Worm (Caenorhabditis elegans) whole organism, L4/young adult: ENCODE measurements around the gene F19H6.6.

Source experiments
- W03F9.2 ChIP-seq: fragments of 150-350 bp; optimal IDR thresholded peaks from 2 replicates; lab custom pipeline; 2014; ENCODE audit warnings: missing biosample characterization, missing genetic modification characterization
- dao-5 ChIP-seq: sonication (generic microtip); optimal IDR thresholded peaks from 2 replicates; lab custom pipeline; 2016; ENCODE audit warnings: missing genotype, missing genetic modification characterization, moderate library complexity, missing compliant biosample characterization
- him-1 ChIP-seq: sonication (generic microtip); optimal IDR thresholded peaks from 2 replicates; lab custom pipeline; 2016; ENCODE audit warnings: missing genotype, missing genetic modification reagents, missing genetic modification characterization, missing compliant biosample characterization

The F19H6.6 gene

DNA sequence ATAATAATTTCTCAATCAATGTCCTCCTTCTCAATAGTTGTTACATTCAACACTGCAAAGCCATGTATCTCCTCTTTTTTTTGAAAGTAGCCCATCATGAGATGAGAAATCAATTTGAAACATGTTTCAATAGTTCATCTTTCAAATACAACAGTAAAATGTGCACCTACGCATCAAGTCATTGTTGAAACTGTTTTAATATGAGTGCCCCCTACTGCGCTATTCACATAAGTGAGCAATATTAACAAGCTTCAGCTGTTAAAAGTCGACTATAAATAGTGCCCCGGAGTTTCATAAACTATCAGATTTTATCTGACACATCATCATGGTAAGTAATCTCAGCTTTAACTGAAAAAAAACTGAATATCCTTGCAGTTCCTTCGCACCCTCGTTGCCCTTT lies at the start of gene F19H6.6, which contains the start of gene nspc-15:
Gene F19H6.6, plus strand, starts transcription at position 384 of the 400 bp plus-strand sequence.
Gene nspc-15, plus strand, starts transcription at position 301 of the 400 bp plus-strand sequence.
- TF ChIP-seq dao-5 (tag; lab: Kevin White, UChicago) (no peak), him-1 (tag; lab: Kevin White, UChicago) (no peak)

DNA sequence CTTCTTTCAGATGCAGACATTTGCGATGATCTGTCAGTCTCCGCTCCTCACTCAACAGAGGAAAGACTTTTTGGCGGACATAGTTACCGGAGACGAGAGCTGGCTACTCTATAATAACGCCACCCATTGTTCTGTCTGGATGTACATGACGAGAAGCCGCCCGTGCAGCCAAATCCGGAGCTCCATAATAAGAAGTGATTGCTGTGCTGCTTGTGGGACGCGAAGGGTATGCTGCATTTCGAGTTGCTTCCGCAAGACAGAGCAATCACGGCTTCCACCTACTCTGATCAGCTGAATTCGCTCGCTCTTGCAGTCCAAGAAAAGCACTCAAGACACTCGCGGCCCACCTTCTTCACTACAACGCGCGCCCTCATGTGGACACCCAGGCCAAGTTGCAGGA lies 46.8 kb upstream of the F19H6.6 start:
- TF ChIP-seq W03F9.2 (no peak), dao-5 (tag; lab: Kevin White, UChicago) (no peak), him-1 (tag; lab: Kevin White, UChicago) (no peak)

DNA sequence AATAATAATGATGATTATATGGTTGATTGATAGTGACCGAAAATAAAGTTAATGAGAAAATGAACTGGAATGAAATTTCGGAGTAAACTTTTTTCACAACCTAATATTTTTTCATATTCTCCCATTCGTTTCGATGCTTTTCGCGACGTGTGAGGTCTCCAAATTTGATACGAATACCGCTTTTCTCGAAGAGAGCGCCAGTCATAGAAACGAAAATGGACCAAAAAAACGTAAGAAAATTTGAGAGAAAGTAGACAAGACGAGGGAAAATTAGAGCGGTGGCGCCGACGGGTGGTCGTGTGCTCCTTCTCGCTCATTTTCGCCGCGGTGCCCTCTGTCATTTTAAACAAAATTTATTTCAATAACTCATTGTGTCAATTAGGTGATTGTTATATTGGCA lies 46.2 kb upstream of the F19H6.6 start:
- TF ChIP-seq dao-5 (tag; lab: Kevin White, UChicago), result no peak
- TF ChIP-seq W03F9.2, result no peak
- TF ChIP-seq him-1 (tag; lab: Kevin White, UChicago), result no peak

DNA sequence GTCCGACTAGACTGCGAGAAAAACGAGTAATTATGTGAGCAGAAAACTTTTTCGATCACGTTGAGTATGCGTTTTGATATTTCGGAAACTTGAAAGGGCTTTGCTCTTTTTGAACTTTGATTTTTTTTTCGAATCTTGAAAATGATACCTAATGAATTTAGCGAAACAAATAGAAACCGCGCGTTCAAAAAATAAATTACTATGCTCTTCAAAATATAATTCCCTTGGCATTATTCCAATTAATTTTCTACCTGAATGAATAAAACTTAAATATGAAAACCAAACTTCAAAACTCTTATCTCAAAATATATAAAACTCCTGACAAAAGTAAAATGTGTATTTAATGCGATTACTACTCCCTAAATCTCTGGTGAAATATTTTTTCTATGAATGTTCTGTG lies 45.4 kb upstream of the F19H6.6 start, which contains the start of gene xtr-2:
Gene xtr-2, plus strand, starts transcription at position 301 of the 400 bp plus-strand sequence.
- no peak for TF ChIP-seq W03F9.2
- no peak for TF ChIP-seq him-1 (tag; lab: Kevin White, UChicago)
- TF ChIP-seq dao-5 (tag; lab: Kevin White, UChicago), result no peak

DNA sequence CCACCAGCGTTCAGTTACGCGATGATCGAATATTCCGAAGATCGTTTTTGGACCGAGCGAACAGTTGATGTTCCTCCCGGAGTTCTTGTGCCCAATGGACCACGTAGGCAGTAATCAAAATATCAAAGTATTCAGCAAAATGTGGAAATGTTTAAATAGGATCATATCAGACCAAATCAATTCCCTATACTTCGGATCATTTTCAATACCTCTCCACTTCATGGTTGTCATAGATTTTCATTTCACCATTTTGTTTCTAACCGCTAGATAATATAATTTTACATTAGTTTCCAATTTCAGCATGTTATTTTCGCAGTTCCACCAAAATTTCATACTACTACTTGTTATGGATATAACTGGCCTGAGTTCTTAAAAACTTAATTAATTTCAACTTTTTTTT lies 43.1 kb upstream of the F19H6.6 start:
- TF ChIP-seq him-1 (tag; lab: Kevin White, UChicago) (no peak), W03F9.2 (no peak), dao-5 (tag; lab: Kevin White, UChicago) (no peak)

DNA sequence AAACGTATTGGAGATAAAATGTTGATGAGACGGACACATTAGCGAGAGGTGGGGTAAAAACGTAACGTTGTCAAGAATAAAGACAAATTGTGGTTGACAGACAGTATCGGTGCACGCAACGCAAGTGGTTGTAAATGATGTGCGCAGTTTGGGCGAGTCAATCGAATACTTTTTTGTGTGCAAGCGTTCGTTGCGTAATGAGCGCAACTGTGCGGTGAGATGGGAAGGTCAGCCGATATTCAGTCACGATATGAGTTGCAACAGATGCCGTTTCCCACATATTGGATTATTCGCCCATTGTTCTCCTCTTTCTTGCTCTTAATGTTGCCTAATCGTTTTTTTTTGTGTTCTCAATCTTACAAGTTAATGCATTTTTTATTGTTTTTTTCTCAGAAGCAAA lies 39.9 kb upstream of the F19H6.6 start, which contains the start of gene ceh-40:
Gene ceh-40, minus strand, starts transcription at position 41 of the 400 bp plus-strand sequence.
- TF ChIP-seq W03F9.2, result no peak
- TF ChIP-seq dao-5 (tag; lab: Kevin White, UChicago), result no peak
- TF ChIP-seq him-1 (tag; lab: Kevin White, UChicago), result no peak

DNA sequence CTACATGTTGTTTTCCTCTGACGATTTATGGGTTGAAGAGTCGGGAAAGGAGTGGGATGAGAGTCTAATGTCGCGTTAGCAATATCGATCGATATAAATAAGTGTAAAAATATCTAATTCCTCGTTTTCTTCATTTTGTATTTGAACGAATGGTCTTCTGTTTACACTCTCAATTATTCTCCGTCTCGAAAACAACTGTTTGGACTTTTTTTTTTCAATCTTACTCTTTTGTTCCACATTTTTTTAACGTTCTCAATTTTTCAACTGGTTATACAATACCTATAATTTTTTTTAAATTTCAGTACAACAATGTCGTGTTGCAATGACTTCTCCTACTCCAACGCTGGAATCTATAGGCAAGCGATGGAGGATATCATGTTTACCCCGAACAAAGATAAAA lies 39.3 kb upstream of the F19H6.6 start, which contains the start of gene F17A2.13:
Gene F17A2.13, plus strand, starts transcription at position 301 of the 400 bp plus-strand sequence.
- TF ChIP-seq W03F9.2 (no peak), dao-5 (tag; lab: Kevin White, UChicago) (no peak), him-1 (tag; lab: Kevin White, UChicago) (no peak)

DNA sequence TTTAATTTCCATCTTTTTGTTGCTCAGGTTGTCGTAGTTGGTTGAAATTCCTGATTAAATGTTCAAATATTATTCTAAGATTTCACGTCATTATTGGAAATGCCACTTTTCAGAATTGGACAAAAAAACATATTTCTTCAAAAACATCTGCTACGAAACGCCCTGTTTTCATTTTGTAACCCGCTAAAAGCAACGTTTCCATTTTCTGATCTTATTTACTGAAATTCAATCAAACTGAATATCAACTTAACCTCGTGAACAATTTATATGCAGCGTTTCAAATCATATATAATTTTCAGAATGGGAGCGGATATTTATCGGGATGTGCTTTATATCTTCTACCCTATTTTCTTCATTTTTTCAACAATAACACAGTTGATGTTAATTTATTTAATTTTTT lies 37.2 kb upstream of the F19H6.6 start, which contains the start of gene srd-40:
Gene srd-40, plus strand, starts transcription at position 301 of the 400 bp plus-strand sequence.
- TF ChIP-seq dao-5 (tag; lab: Kevin White, UChicago), result no peak
- no peak for TF ChIP-seq W03F9.2
- TF ChIP-seq him-1 (tag; lab: Kevin White, UChicago), result no peak

DNA sequence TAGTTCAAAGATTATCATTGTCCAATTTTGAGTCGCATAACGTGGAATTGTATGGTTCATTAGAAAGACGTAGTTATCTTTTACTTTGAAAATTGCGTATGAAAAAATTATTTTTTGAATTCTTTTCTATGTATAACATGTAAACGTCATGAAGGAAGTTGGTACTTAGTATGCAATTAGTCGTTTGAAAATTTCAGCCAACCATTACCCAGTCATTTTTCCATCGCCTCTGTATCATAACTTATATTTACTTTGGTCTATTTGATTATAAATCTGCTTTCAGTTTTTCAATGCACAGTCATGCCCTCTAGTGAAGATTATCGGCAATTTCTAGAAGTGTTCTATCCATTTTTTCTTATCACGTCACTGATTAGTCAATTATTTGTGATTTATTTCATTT lies 34.2 kb upstream of the F19H6.6 start, which contains the start of gene srd-41:
Gene srd-41, plus strand, starts transcription at position 301 of the 400 bp plus-strand sequence.
- TF ChIP-seq dao-5 (tag; lab: Kevin White, UChicago) (no peak), W03F9.2 (no peak), him-1 (tag; lab: Kevin White, UChicago) (no peak)

DNA sequence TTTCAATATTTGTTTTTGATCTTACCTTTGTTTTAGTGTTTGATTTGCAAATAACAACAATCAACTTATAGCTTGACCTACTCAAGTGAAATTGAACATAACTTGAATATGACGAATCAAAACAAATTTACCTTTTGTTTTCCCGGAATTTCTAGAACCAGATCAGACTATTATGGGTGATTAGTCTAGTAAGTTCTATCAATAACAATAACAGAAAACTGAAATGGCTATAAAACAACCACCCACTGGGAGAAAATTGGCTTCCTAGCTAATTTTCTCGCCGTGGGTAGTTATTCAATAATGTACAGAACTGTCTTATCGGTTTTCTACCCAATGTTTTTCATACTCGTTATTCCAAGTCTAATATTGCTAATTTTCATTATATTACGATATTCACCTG lies 32.0 kb upstream of the F19H6.6 start, which contains the start of gene srd-45:
Gene srd-45, plus strand, starts transcription at position 301 of the 400 bp plus-strand sequence.
- TF ChIP-seq him-1 (tag; lab: Kevin White, UChicago), result no peak
- TF ChIP-seq W03F9.2, result no peak
- no peak for TF ChIP-seq dao-5 (tag; lab: Kevin White, UChicago)

DNA sequence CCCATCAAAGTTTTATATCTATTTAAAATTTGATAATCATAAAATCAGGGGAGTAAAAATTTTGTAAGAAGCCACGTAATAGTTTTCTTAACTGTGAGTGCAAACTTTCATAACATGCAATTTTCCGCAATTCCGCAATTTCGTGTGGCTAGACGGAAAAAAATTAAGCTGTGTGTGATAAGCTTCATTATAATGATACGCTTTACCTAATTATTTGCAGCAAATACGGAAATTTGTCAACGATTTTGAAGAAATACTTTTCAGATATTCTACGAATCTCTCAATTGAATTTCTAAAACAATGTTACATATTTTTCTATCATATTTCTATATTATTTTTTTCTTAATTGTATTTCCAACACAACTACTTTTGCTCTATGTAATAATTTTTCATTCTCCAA lies 28.8 kb upstream of the F19H6.6 start, which contains the start of gene srd-46:
Gene srd-46, plus strand, starts transcription at position 301 of the 400 bp plus-strand sequence.
- TF ChIP-seq dao-5 (tag; lab: Kevin White, UChicago), result no peak

DNA sequence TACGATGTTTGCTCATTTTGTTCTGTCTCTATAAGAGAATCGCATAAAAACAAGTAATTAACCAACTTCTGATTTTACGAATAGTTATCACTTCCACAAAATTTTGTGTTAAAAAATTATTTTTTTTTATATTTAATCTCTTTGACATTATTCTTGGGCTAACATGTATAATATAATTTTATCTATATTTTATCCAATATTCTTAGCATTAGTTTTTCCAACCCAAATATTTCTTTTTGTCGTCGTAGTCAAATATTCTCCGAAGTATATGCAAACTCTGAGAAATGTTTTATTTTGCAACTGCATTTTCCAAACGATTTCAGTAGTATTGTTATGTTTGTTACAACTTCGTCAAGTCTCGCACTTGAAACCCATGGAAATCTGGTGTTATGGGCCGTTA lies 27.1 kb upstream of the F19H6.6 start, which contains the start of gene srd-47:
Gene srd-47, plus strand, starts transcription at position 164 of the 400 bp plus-strand sequence.
- TF ChIP-seq dao-5 (tag; lab: Kevin White, UChicago) (no peak), W03F9.2 (no peak), him-1 (tag; lab: Kevin White, UChicago) (no peak)

DNA sequence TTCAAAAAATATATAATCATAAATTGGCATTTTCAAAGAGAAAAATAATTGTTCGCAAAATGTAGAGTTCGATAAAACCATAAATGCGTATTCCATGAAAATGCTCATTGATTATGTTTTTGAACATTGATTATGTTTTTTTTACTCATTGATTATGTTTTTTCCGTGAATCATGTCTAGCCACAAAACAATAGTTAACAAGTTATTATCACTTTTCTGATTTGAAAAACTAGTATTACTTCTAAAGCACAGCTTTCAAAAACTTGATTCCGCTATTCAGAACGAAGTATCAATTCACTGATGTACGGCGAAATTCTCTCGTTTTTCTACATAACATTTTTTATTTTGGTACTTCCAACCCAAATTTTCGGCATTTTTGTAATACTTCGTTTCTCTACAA lies 24.8 kb upstream of the F19H6.6 start, which contains the start of gene srd-48:
Gene srd-48, plus strand, starts transcription at position 301 of the 400 bp plus-strand sequence.
- TF ChIP-seq dao-5 (tag; lab: Kevin White, UChicago) (no peak), W03F9.2 (no peak), him-1 (tag; lab: Kevin White, UChicago) (no peak)

DNA sequence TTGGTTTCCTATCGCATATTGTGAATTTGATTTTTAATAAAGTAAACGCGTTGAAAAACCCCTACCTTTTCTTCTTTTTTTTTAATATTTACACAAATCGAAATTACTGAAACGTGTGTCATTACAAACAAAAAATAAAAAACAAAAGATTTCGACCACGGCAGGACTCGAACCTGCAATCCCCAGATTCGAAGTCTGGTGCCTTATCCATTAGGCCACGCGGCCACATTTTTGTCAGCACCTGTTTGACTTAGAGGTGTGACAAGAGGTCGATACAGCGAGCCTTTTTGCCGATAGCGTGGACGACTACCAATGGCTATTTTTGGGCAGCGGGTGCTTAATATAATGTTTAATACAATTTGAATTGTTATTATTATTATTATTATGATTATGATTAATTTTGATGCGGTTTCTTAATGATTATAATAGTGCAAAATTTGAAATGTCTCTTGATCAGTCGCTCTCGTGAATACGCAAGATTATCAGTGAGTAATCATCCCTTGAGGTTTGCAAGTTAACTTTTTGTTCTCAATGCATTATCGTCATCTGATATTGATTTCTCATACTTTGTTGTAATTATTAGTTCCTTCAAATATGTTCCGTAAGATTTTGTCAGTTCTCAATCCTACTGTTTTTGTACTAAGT lies 22.7 kb upstream of the F19H6.6 start, which contains the start of gene srd-44:
Gene srd-44, plus strand, starts transcription at position 595 of the 645 bp plus-strand sequence.
- TF ChIP-seq W03F9.2 (no peak), dao-5 (tag; lab: Kevin White, UChicago) (no peak), him-1 (tag; lab: Kevin White, UChicago) (no peak)
